Worm (Caenorhabditis elegans) whole organism, young adult: ENCODE data around the gene cul-2.

Source experiments
- Y53F4B.3 ChIP-seq: fragments of 200-800 bp; sonication (Bioruptor generic); IDR thresholded peaks from 2 replicates; pipeline ENCODE4 v1.3.6; 2022; ENCODE audit warnings: missing genetic modification reagents, missing genetic modification characterization, missing compliant biosample characterization
- attf-5 ChIP-seq: fragments of 200-800 bp; sonication (Bioruptor generic); optimal IDR thresholded peaks from 2 replicates; lab custom pipeline; 2018; ENCODE audit warnings: mild to moderate bottlenecking, missing genetic modification characterization, missing compliant biosample characterization
- cebp-1 ChIP-seq, 2 experiments: fragments of 200-800 bp in 1 of 2; sonication (Bioruptor generic) in 1 of 2; sonication (generic microtip) in 1 of 2; IDR thresholded peaks in 1 of 2; optimal IDR thresholded peaks in 1 of 2; 2 replicates each; pipeline versions ENCODE4 v1.3.6 to Lab custom; 2017 to 2022; ENCODE audit warnings: missing compliant biosample characterization in 2 of 2, missing genetic modification characterization in 2 of 2, mild to moderate bottlenecking in 1 of 2, missing genetic modification reagents in 1 of 2, moderate library complexity in 1 of 2
- egl-44 ChIP-seq: fragments of 200-800 bp; sonication (Bioruptor generic); IDR thresholded peaks from 2 replicates; pipeline ENCODE4 v1.3.6; 2022; ENCODE audit warnings: missing genetic modification reagents, missing genetic modification characterization, missing compliant biosample characterization
- gei-17 ChIP-seq: fragments of 200-800 bp; sonication (Bioruptor generic); optimal IDR thresholded peaks from 2 replicates; lab custom pipeline; 2018; ENCODE audit warnings: mild to moderate bottlenecking, missing genetic modification characterization, missing compliant biosample characterization
- lin-35 ChIP-seq, 3 experiments: fragments of 150-350 bp in 2 of 3; sonication (generic microtip) in 1 of 3; optimal IDR thresholded peaks; 2 replicates each; lab custom pipeline; 2014 to 2018; ENCODE audit warnings: missing biosample characterization in 3 of 3, missing genetic modification characterization in 3 of 3, missing genetic modification reagents in 3 of 3
- pha-4 ChIP-seq: fragments of 150-350 bp; sonication (generic microtip); optimal IDR thresholded peaks from 2 replicates; lab custom pipeline; 2014; ENCODE audit warnings: missing biosample characterization, missing genetic modification reagents, missing genetic modification characterization
- zim-3 ChIP-seq: sonication (generic microtip); optimal IDR thresholded peaks from 2 replicates; lab custom pipeline; 2017; ENCODE audit warnings: mild to moderate bottlenecking, missing genetic modification characterization, moderate library complexity, missing compliant biosample characterization
- ztf-18 ChIP-seq: sonication (generic microtip); optimal IDR thresholded peaks from 2 replicates; lab custom pipeline; 2016; ENCODE audit warnings: missing genotype, mild to moderate bottlenecking, missing genetic modification characterization, missing compliant biosample characterization
- ztf-28 ChIP-seq: fragments of 200-800 bp; sonication (Bioruptor generic); IDR thresholded peaks from 2 replicates; pipeline ENCODE4 v1.3.6; 2022; ENCODE audit warnings: missing genetic modification reagents, missing genetic modification characterization, missing compliant biosample characterization

DNA sequence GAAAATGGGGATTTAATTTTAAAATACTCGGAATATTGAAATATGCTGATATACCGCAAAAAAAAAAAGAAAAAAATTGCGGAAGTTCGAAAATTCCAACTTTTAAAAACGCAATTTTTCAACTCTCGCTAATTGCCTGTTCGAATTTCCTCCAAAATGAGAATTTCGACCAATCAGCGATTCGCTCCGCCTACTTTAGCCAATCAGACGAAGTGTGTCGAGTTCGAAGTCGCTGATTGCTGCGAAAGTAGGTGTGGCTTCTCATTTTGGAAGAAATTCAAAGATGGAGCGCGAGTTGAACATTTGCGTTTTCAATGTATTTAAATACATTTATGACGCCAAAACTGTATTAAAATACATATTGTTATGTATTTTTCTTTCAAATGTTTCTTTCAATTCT lies 21.3 kb downstream of the cul-2 start:
- TF ChIP-seq cebp-1 (GFP tag; IDR thresholded peaks at IDR 0.05; lab: Robert Waterston, UW) (no peak), cebp-1 (tag; optimal IDR thresholded peaks at IDR 0.05; lab: Kevin White, UChicago) (no peak), lin-35 (GFP tag; optimal IDR thresholded peaks at IDR 0.05; lab: Kevin White, UChicago) (no peak), zim-3 (no peak), Y53F4B.3 (GFP tag; lab: Robert Waterston, UW) (no peak), attf-5 (GFP tag; lab: Kevin White, UChicago) (no peak), gei-17 (no peak), ztf-28 (GFP tag; lab: Robert Waterston, UW) (no peak), egl-44 (GFP tag; lab: Robert Waterston, UW) (no peak), ztf-18 (no peak), pha-4 (no peak)
